Worm (Caenorhabditis elegans) whole organism, L4 larva: ENCODE measurements around the gene C29A12.6.

ENCODE experiments used
- F49E8.2 ChIP-seq: sonication (generic microtip); optimal IDR thresholded peaks from 2 replicates; lab custom pipeline; 2016; ENCODE audit warnings: missing compliant biosample characterization, mild to moderate bottlenecking, missing genetic modification characterization, borderline replicate concordance
- fkh-10 ChIP-seq: fragments of 150-350 bp; optimal IDR thresholded peaks from 2 replicates; lab custom pipeline; 2014; ENCODE audit warnings: missing biosample characterization, missing genetic modification reagents, missing genetic modification characterization
- nhr-28 ChIP-seq: fragments of 150-350 bp; optimal IDR thresholded peaks from 2 replicates; lab custom pipeline; 2014; ENCODE audit warnings: missing biosample characterization, missing genetic modification characterization
- unc-62 ChIP-seq, 3 experiments: fragments of 150-350 bp in 1 of 3; sonication (generic microtip); optimal IDR thresholded peaks in 2 of 3; peaks in 1 of 3; 1 replicate in 1 of 3; 2 replicates in 2 of 3; lab custom pipeline; 2014 to 2017; ENCODE audit warnings: missing biosample characterization in 3 of 3, missing genetic modification characterization in 3 of 3, missing genetic modification reagents in 3 of 3, missing genotype in 1 of 3

- TF ChIP-seq fkh-10 (no peak), unc-62 (GFP tag; optimal IDR thresholded peaks at IDR 0.05 in 1 of 2; lab: Kevin White, UChicago) (peak in 1 of 2 experiments; percentile 98), unc-62 (tag; optimal IDR thresholded peaks at IDR 0.05; lab: Kevin White, UChicago) (no peak), F49E8.2 (no peak), nhr-28 (tag; lab: Kevin White, UChicago) (no peak)
These were observed 13.6 kb downstream of the C29A12.6 start for ce11 chrV:10860526-10861037.
